Fruit fly (Drosophila melanogaster) whole organism, embryonic: ENCODE results near the gene Gclc.

Experiments used
- Adf1 ChIP-seq: fragments of 200-800 bp; sonication (Bioruptor generic); IDR thresholded peaks from 2 replicates; pipeline ENCODE4 v1.3.6; 2022; ENCODE audit warnings: missing biosample characterization, missing genetic modification characterization
- Atf6 ChIP-seq: fragments of 200-800 bp; sonication (Bioruptor generic); IDR thresholded peaks from 2 replicates; pipeline ENCODE4 v1.3.6; 2022; ENCODE audit warnings: missing biosample characterization, missing genetic modification characterization
- Bdp1 ChIP-seq: fragments of 200-800 bp; sonication (Bioruptor generic); optimal IDR thresholded peaks from 3 replicates; lab custom pipeline; 2016; ENCODE audit warnings: missing biosample characterization, missing genetic modification characterization
- CG12299 ChIP-seq: fragments of 200-800 bp; sonication (Bioruptor generic); optimal IDR thresholded peaks from 2 replicates; lab custom pipeline; 2018; ENCODE audit warnings: missing biosample characterization, mild to moderate bottlenecking, missing genetic modification characterization
- CG12942 ChIP-seq: fragments of 200-800 bp; sonication (Bioruptor generic); optimal IDR thresholded peaks from 3 replicates; lab custom pipeline; 2016; ENCODE audit warnings: missing biosample characterization, missing genetic modification characterization
- CG13123 ChIP-seq: fragments of 200-800 bp; sonication (Bioruptor generic); optimal IDR thresholded peaks from 2 replicates; lab custom pipeline; 2016; ENCODE audit warnings: missing biosample characterization, missing genetic modification characterization
- CG15479 ChIP-seq: fragments of 200-800 bp; sonication (Bioruptor generic); optimal IDR thresholded peaks from 3 replicates; lab custom pipeline; 2019; ENCODE audit warnings: missing biosample characterization, mild to moderate bottlenecking, missing genetic modification characterization, moderate library complexity
- CG17186 ChIP-seq: fragments of 200-800 bp; sonication (Bioruptor generic); optimal IDR thresholded peaks from 3 replicates; lab custom pipeline; 2017; ENCODE audit warnings: missing biosample characterization, missing genetic modification reagents, missing genetic modification characterization
- CG17912 ChIP-seq: fragments of 200-800 bp; sonication (Bioruptor generic); optimal IDR thresholded peaks from 2 replicates; lab custom pipeline; 2018; ENCODE audit warnings: missing biosample characterization, mild to moderate bottlenecking, missing genetic modification characterization
- CG18262 ChIP-seq: fragments of 200-800 bp; optimal IDR thresholded peaks from 3 replicates; lab custom pipeline; 2019; ENCODE audit warnings: missing biosample characterization, mild to moderate bottlenecking, missing genetic modification characterization, moderate library complexity
- CG18599 ChIP-seq: fragments of 200-800 bp; sonication (Bioruptor generic); optimal IDR thresholded peaks from 3 replicates; lab custom pipeline; 2017; ENCODE audit warnings: missing biosample characterization, missing genetic modification characterization, mild to moderate bottlenecking, moderate library complexity, missing genetic modification reagents
- CG2202 ChIP-seq: fragments of 200-800 bp; sonication (Bioruptor generic); optimal IDR thresholded peaks from 2 replicates; lab custom pipeline; 2018; ENCODE audit warnings: missing biosample characterization, mild to moderate bottlenecking, missing genetic modification characterization
- CG2875 ChIP-seq: fragments of 200-800 bp; sonication (Bioruptor generic); optimal IDR thresholded peaks from 2 replicates; lab custom pipeline; 2017; ENCODE audit warnings: missing biosample characterization, mild to moderate bottlenecking, missing genetic modification characterization, missing genetic modification reagents
- CG3163 ChIP-seq: fragments of 200-800 bp; sonication (Bioruptor generic); optimal IDR thresholded peaks from 3 replicates; lab custom pipeline; 2016; ENCODE audit warnings: missing biosample characterization, missing genetic modification characterization
- CG5245 ChIP-seq: fragments of 200-800 bp; sonication (Bioruptor generic); optimal IDR thresholded peaks from 3 replicates; lab custom pipeline; 2016; ENCODE audit warnings: missing biosample characterization, missing genetic modification characterization
- CG6689 ChIP-seq: fragments of 200-800 bp; sonication (Bioruptor generic); IDR thresholded peaks from 2 replicates; pipeline ENCODE4 v1.3.6; 2022; ENCODE audit warnings: missing biosample characterization, missing genetic modification characterization
- CG6791 ChIP-seq: fragments of 200-800 bp; sonication (Bioruptor generic); IDR thresholded peaks from 3 replicates; pipeline ENCODE4 v1.3.6; 2022; ENCODE audit warnings: missing biosample characterization, missing genetic modification characterization; ENCODE audit not compliant: partially characterized antibody
- CG6854 ChIP-seq: fragments of 200-800 bp; sonication (Bioruptor generic); optimal IDR thresholded peaks from 3 replicates; lab custom pipeline; 2017; ENCODE audit warnings: missing biosample characterization, mild to moderate bottlenecking, missing genetic modification characterization
- CG7372 ChIP-seq: fragments of 200-800 bp; sonication (Bioruptor generic); IDR thresholded peaks from 2 replicates; pipeline ENCODE4 v1.3.6; 2022; ENCODE audit warnings: missing biosample characterization, missing genetic modification characterization
- CG7745 ChIP-seq: fragments of 200-800 bp; sonication (Bioruptor generic); optimal IDR thresholded peaks from 2 replicates; lab custom pipeline; 2018; ENCODE audit warnings: missing biosample characterization, mild to moderate bottlenecking, missing genetic modification characterization, moderate library complexity
- CG8089 ChIP-seq: fragments of 200-800 bp; sonication (Bioruptor generic); optimal IDR thresholded peaks from 3 replicates; lab custom pipeline; 2016; ENCODE audit warnings: missing biosample characterization, missing genetic modification characterization
- CG8359 ChIP-seq: fragments of 200-800 bp; sonication (Bioruptor generic); optimal IDR thresholded peaks from 2 replicates; lab custom pipeline; 2017; ENCODE audit warnings: missing biosample characterization, mild to moderate bottlenecking, missing genetic modification characterization, borderline replicate concordance
- CG9817 ChIP-seq: fragments of 200-800 bp; sonication (Bioruptor generic); optimal IDR thresholded peaks from 2 replicates; lab custom pipeline; 2018; ENCODE audit warnings: missing biosample characterization, mild to moderate bottlenecking, missing genetic modification characterization, moderate library complexity
- CkIIα-i1 ChIP-seq: fragments of 200-800 bp; sonication (Bioruptor generic); IDR thresholded peaks from 2 replicates; pipeline ENCODE4 v1.3.6; 2022; ENCODE audit warnings: missing biosample characterization, missing genetic modification characterization
- Deaf1 ChIP-seq: fragments of 200-800 bp; optimal IDR thresholded peaks from 3 replicates; lab custom pipeline; 2019; ENCODE audit warnings: missing biosample characterization, mild to moderate bottlenecking, missing genetic modification characterization, moderate library complexity
- Doc2 ChIP-seq: fragments of 200-800 bp; sonication (Bioruptor generic); IDR thresholded peaks from 2 replicates; pipeline ENCODE4 v1.3.6; 2022; ENCODE audit warnings: missing biosample characterization, missing genetic modification characterization
- Eip74EF ChIP-seq, 2 experiments: fragments of 200-800 bp in 1 of 2; fragments of >200 bp in 1 of 2; sonication (Bioruptor generic) in 1 of 2; optimal IDR thresholded peaks; 2 replicates each; lab custom pipeline; 2017 to 2019; ENCODE audit warnings: missing biosample characterization in 2 of 2, missing genetic modification characterization in 2 of 2, mild to moderate bottlenecking in 1 of 2, moderate library complexity in 1 of 2
- H15 ChIP-seq: fragments of 200-800 bp; sonication (Bioruptor generic); IDR thresholded peaks from 3 replicates; pipeline ENCODE4 v1.3.6; 2022; ENCODE audit warnings: missing biosample characterization, missing genetic modification characterization
- Hand ChIP-seq: fragments of 200-800 bp; sonication (Bioruptor generic); optimal IDR thresholded peaks from 2 replicates; lab custom pipeline; 2017; ENCODE audit warnings: mild to moderate bottlenecking, missing biosample characterization, missing genetic modification reagents, missing genetic modification characterization
- MESR4 ChIP-seq: fragments of 200-800 bp; sonication (Bioruptor generic); optimal IDR thresholded peaks from 2 replicates; lab custom pipeline; 2018; ENCODE audit warnings: missing biosample characterization, mild to moderate bottlenecking, missing genetic modification characterization, moderate library complexity
- Mes4 ChIP-seq: fragments of 200-800 bp; sonication (Bioruptor generic); optimal IDR thresholded peaks from 2 replicates; lab custom pipeline; 2016; ENCODE audit warnings: missing biosample characterization, missing genetic modification characterization
- NC2β ChIP-seq: fragments of 200-800 bp; sonication (Bioruptor generic); optimal IDR thresholded peaks from 2 replicates; lab custom pipeline; 2016; ENCODE audit warnings: missing biosample characterization, missing genetic modification characterization
- Scr ChIP-seq: fragments of 200-800 bp; sonication (Bioruptor generic); IDR thresholded peaks from 2 replicates; pipeline ENCODE4 v1.3.6; 2022; ENCODE audit warnings: missing biosample characterization, missing genetic modification characterization; ENCODE audit not compliant: partially characterized antibody
- Sin3A ChIP-seq: fragments of >200 bp; optimal IDR thresholded peaks from 2 replicates; lab custom pipeline; 2018
- Sox102F ChIP-seq: fragments of 200-800 bp; sonication (Bioruptor generic); optimal IDR thresholded peaks from 2 replicates; lab custom pipeline; 2018; ENCODE audit warnings: missing biosample characterization, mild to moderate bottlenecking, missing genetic modification characterization, moderate library complexity
- ato ChIP-seq: fragments of 200-800 bp; sonication (Bioruptor generic); IDR thresholded peaks from 2 replicates; pipeline ENCODE4 v1.3.6; 2022; ENCODE audit warnings: missing biosample characterization, missing genetic modification characterization; ENCODE audit not compliant: partially characterized antibody
- cad ChIP-seq: fragments of >200 bp; optimal IDR thresholded peaks from 2 replicates; lab custom pipeline; 2017; ENCODE audit warnings: missing biosample characterization, missing genetic modification characterization
- crol ChIP-seq: fragments of 200-800 bp; sonication (Bioruptor generic); IDR thresholded peaks from 2 replicates; pipeline ENCODE4 v1.3.6; 2022; ENCODE audit warnings: missing biosample characterization, missing genetic modification characterization
- eyg ChIP-seq: fragments of 200-800 bp; sonication (Bioruptor generic); optimal IDR thresholded peaks from 3 replicates; lab custom pipeline; 2016; ENCODE audit warnings: missing biosample characterization, missing genetic modification characterization
- gcm2 ChIP-seq: fragments of 200-800 bp; sonication (Bioruptor generic); optimal IDR thresholded peaks from 2 replicates; lab custom pipeline; 2016; ENCODE audit warnings: missing biosample characterization, missing genetic modification characterization
- gro ChIP-seq: fragments of 200-800 bp; sonication (Bioruptor generic); optimal IDR thresholded peaks from 2 replicates; lab custom pipeline; 2016; ENCODE audit warnings: missing biosample characterization, missing genetic modification characterization
- gt ChIP-seq: fragments of 200-800 bp; sonication (Bioruptor generic); IDR thresholded peaks from 2 replicates; pipeline ENCODE4 v1.3.6; 2022; ENCODE audit warnings: missing biosample characterization, missing genetic modification characterization
- ind ChIP-seq: fragments of 200-800 bp; sonication (Bioruptor generic); optimal IDR thresholded peaks from 3 replicates; lab custom pipeline; 2016; ENCODE audit warnings: missing biosample characterization, missing genetic modification characterization
- lov ChIP-seq, 2 experiments: fragments of 200-800 bp in 1 of 2; fragments of >200 bp in 1 of 2; sonication (Bioruptor generic) in 1 of 2; IDR thresholded peaks in 1 of 2; optimal IDR thresholded peaks in 1 of 2; 2 replicates in 1 of 2; 3 replicates in 1 of 2; pipeline versions ENCODE4 v1.3.6 to Lab custom; 2017 to 2022; ENCODE audit warnings: missing biosample characterization in 1 of 2, missing genetic modification characterization in 1 of 2
- mirr ChIP-seq: fragments of 200-800 bp; sonication (Bioruptor generic); optimal IDR thresholded peaks from 3 replicates; lab custom pipeline; 2018; ENCODE audit warnings: missing biosample characterization, mild to moderate bottlenecking, missing genetic modification characterization
- onecut ChIP-seq: fragments of 200-800 bp; sonication (Bioruptor generic); IDR thresholded peaks from 2 replicates; pipeline ENCODE4 v1.3.6; 2022; ENCODE audit warnings: missing biosample characterization, missing genetic modification characterization
- peb ChIP-seq: fragments of 200-800 bp; sonication (Bioruptor generic); IDR thresholded peaks from 2 replicates; pipeline ENCODE4 v1.3.6; 2022; ENCODE audit warnings: missing biosample characterization, missing genetic modification characterization
- salm ChIP-seq: fragments of 200-800 bp; sonication (Bioruptor generic); optimal IDR thresholded peaks from 2 replicates; lab custom pipeline; 2018; ENCODE audit warnings: missing biosample characterization, mild to moderate bottlenecking, missing genetic modification characterization
- ssp ChIP-seq: fragments of 200-800 bp; sonication (Bioruptor generic); IDR thresholded peaks from 2 replicates; pipeline ENCODE4 v1.3.6; 2022; ENCODE audit warnings: missing biosample characterization, missing genetic modification characterization
- stwl ChIP-seq: fragments of 200-800 bp; sonication (Bioruptor generic); optimal IDR thresholded peaks from 3 replicates; lab custom pipeline; 2018; ENCODE audit warnings: missing biosample characterization, mild to moderate bottlenecking, missing genetic modification characterization, moderate library complexity
- zen ChIP-seq: fragments of 200-800 bp; sonication (Bioruptor generic); optimal IDR thresholded peaks from 3 replicates; lab custom pipeline; 2018; ENCODE audit warnings: missing biosample characterization, mild to moderate bottlenecking, missing genetic modification characterization, moderate library complexity

The Gclc gene

DNA sequence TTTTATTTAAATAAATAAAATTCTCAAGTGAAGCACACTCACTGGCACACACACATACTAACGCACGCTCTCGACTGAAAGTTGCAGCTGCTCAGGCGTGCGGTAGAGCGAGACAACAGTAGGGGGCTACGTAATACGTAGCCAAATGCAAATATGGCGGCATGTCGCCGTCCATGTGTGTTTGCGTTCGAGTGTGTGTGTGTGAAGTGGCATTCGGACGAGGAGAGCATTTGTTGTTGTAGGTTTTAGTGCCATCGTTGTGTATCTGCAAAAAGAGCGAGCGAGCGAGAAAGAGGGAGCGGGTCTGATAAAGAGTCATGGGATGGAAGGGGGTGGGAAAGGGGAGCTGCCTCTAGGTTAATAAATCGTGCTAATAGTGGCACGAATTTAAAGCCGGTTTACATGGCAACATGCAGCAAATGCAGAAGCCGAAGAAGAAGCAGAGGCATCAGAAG lies 57.5 kb downstream of the Gclc start (continued):
- TF ChIP-seq lov (optimal IDR thresholded peaks at IDR 0.05; lab: Kevin White, UChicago), result no peak
- TF ChIP-seq lov (GFP tag; IDR thresholded peaks at IDR 0.05; lab: Robert Waterston, UW), result peak; percentile 65; the same call in 2 of the 3 replicates
- no peak for TF ChIP-seq salm (tag; lab: Kevin White, UChicago)
- TF ChIP-seq Doc2 (GFP tag; lab: Robert Waterston, UW), result no peak
- no peak for TF ChIP-seq ind
- TF ChIP-seq CG8089, result no peak
- TF ChIP-seq CG15479 (GFP tag; lab: Kevin White, UChicago), result peak; percentile 34
- no peak for TF ChIP-seq CkIIα-i1 (GFP tag; lab: Robert Waterston, UW)
- TF ChIP-seq Sin3A, result no peak
- no peak for TF ChIP-seq gro (GFP tag; lab: Kevin White, UChicago)
- TF ChIP-seq CG2202 (tag; lab: Kevin White, UChicago), result no peak
- TF ChIP-seq stwl (tag; lab: Kevin White, UChicago), result no peak
- peak; percentile 44 for TF ChIP-seq Deaf1
- no peak for TF ChIP-seq CG6689 (GFP tag; lab: Robert Waterston, UW)
- no peak for TF ChIP-seq CG7745
- TF ChIP-seq Scr, result no peak
- TF ChIP-seq zen (tag; lab: Kevin White, UChicago), result no peak
- peak; percentile 38 for TF ChIP-seq CG18599 (GFP tag; lab: Kevin White, UChicago)
- peak; percentile 22 for TF ChIP-seq cad (GFP tag; lab: Kevin White, UChicago)
- TF ChIP-seq CG18262 (tag; lab: Kevin White, UChicago), result no peak
- no peak for TF ChIP-seq eyg (GFP tag; lab: Kevin White, UChicago)
- TF ChIP-seq CG13123 (GFP tag; lab: Kevin White, UChicago), result no peak
- TF ChIP-seq Eip74EF (GFP tag; optimal IDR thresholded peaks at IDR 0.05; lab: Kevin White, UChicago), result no peak
- no peak for TF ChIP-seq Bdp1 (GFP tag; lab: Kevin White, UChicago)
- TF ChIP-seq crol (GFP tag; lab: Robert Waterston, UW), result peak; percentile 93
- no peak for TF ChIP-seq ssp
- peak; percentile 21 for TF ChIP-seq MESR4
- TF ChIP-seq CG6791, result no peak
- TF ChIP-seq Atf6 (GFP tag; lab: Robert Waterston, UW), result no peak
- TF ChIP-seq mirr, result peak; percentile 79
- TF ChIP-seq ato (GFP tag; lab: Robert Waterston, UW), result no peak
- no peak for TF ChIP-seq gcm2 (GFP tag; lab: Kevin White, UChicago)
- TF ChIP-seq CG17186 (GFP tag; lab: Kevin White, UChicago), result no peak
- TF ChIP-seq CG12942 (GFP tag; lab: Kevin White, UChicago), result no peak
- TF ChIP-seq Mes4 (GFP tag; lab: Kevin White, UChicago), result no peak
- no peak for TF ChIP-seq CG7372 (GFP tag; lab: Robert Waterston, UW)
- TF ChIP-seq CG3163 (GFP tag; lab: Kevin White, UChicago), result peak; percentile 35
- TF ChIP-seq peb (GFP tag; lab: Robert Waterston, UW), result no peak
- no peak for TF ChIP-seq onecut (GFP tag; lab: Robert Waterston, UW)
- no peak for TF ChIP-seq CG5245 (GFP tag; lab: Kevin White, UChicago)
- no peak for TF ChIP-seq CG8359
- no peak for TF ChIP-seq CG2875 (GFP tag; lab: Kevin White, UChicago)
- no peak for TF ChIP-seq CG12299 (tag; lab: Kevin White, UChicago)
- TF ChIP-seq Sox102F (GFP tag; lab: Kevin White, UChicago), result no peak
- no peak for TF ChIP-seq CG6854 (GFP tag; lab: Kevin White, UChicago)
- no peak for TF ChIP-seq Hand (GFP tag; lab: Kevin White, UChicago)
- TF ChIP-seq gt (GFP tag; lab: Robert Waterston, UW), result no peak
- peak; percentile 34; the same call in 1 of the 2 replicates for TF ChIP-seq Adf1 (GFP tag; lab: Robert Waterston, UW)
- no peak for TF ChIP-seq NC2β
- peak; percentile 13 for TF ChIP-seq CG17912 (GFP tag; lab: Kevin White, UChicago)
- no peak for TF ChIP-seq H15 (GFP tag; lab: Robert Waterston, UW)
- TF ChIP-seq CG9817, result no peak
